Fruit fly (Drosophila melanogaster) whole organism, embryonic: ENCODE data around the gene CG5731.

ENCODE experiments used
- B-H1 ChIP-seq: fragments of 200-800 bp; sonication (Bioruptor generic); IDR thresholded peaks from 3 replicates; pipeline ENCODE4 v1.3.6; 2022; ENCODE audit warnings: missing biosample characterization, missing genetic modification characterization
- BEAF-32 ChIP-seq: fragments of 200-800 bp; sonication (Bioruptor generic); optimal IDR thresholded peaks from 3 replicates; lab custom pipeline; 2017; ENCODE audit warnings: missing biosample characterization, missing genetic modification characterization, mild to moderate bottlenecking, moderate library complexity, missing genetic modification reagents
- CG10267 ChIP-seq: fragments of 200-800 bp; sonication (Bioruptor generic); optimal IDR thresholded peaks from 2 replicates; lab custom pipeline; 2018; ENCODE audit warnings: missing biosample characterization, mild to moderate bottlenecking, missing genetic modification characterization, moderate library complexity
- CG10565 ChIP-seq: fragments of 200-800 bp; sonication (Bioruptor generic); optimal IDR thresholded peaks from 3 replicates; lab custom pipeline; 2016; ENCODE audit warnings: missing biosample characterization, mild to moderate bottlenecking, missing genetic modification characterization
- CG11456 ChIP-seq: fragments of 200-800 bp; sonication (Bioruptor generic); IDR thresholded peaks from 3 replicates; pipeline ENCODE4 v1.3.6; 2022; ENCODE audit warnings: missing biosample characterization, missing genetic modification characterization
- CG12104 ChIP-seq: fragments of 200-800 bp; sonication (Bioruptor generic); optimal IDR thresholded peaks from 3 replicates; lab custom pipeline; 2016; ENCODE audit warnings: missing biosample characterization, missing genetic modification characterization
- CG12236 ChIP-seq: fragments of 200-800 bp; sonication (Bioruptor generic); optimal IDR thresholded peaks from 2 replicates; lab custom pipeline; 2016; ENCODE audit warnings: missing biosample characterization, missing genetic modification characterization
- CG13123 ChIP-seq: fragments of 200-800 bp; sonication (Bioruptor generic); optimal IDR thresholded peaks from 2 replicates; lab custom pipeline; 2016; ENCODE audit warnings: missing biosample characterization, missing genetic modification characterization
- CG13296 ChIP-seq: fragments of 200-800 bp; sonication (Bioruptor generic); optimal IDR thresholded peaks from 3 replicates; lab custom pipeline; 2018; ENCODE audit warnings: missing biosample characterization, mild to moderate bottlenecking, missing genetic modification characterization
- CG14667 ChIP-seq: fragments of 200-800 bp; sonication (Bioruptor generic); IDR thresholded peaks from 2 replicates; pipeline ENCODE4 v1.3.6; 2022; ENCODE audit warnings: missing biosample characterization, missing genetic modification characterization
- CG15073 ChIP-seq: fragments of 200-800 bp; sonication (Bioruptor generic); optimal IDR thresholded peaks from 2 replicates; lab custom pipeline; 2016; ENCODE audit warnings: missing biosample characterization, missing genetic modification characterization
- CG17912 ChIP-seq: fragments of 200-800 bp; sonication (Bioruptor generic); optimal IDR thresholded peaks from 2 replicates; lab custom pipeline; 2018; ENCODE audit warnings: missing biosample characterization, mild to moderate bottlenecking, missing genetic modification characterization
- CG18476 ChIP-seq: fragments of 200-800 bp; sonication (Bioruptor generic); optimal IDR thresholded peaks from 2 replicates; lab custom pipeline; 2016; ENCODE audit warnings: missing biosample characterization, mild to moderate bottlenecking, missing genetic modification characterization
- CG2120 ChIP-seq: fragments of 200-800 bp; sonication (Bioruptor generic); optimal IDR thresholded peaks from 3 replicates; lab custom pipeline; 2016; ENCODE audit warnings: missing biosample characterization, missing genetic modification characterization
- CG32532 ChIP-seq: fragments of 200-800 bp; sonication (Bioruptor generic); IDR thresholded peaks from 2 replicates; pipeline ENCODE4 v1.3.6; 2022; ENCODE audit warnings: missing biosample characterization, missing genetic modification characterization
- CG34422 ChIP-seq: fragments of 200-800 bp; sonication (Bioruptor generic); IDR thresholded peaks from 3 replicates; pipeline ENCODE4 v1.3.6; 2022; ENCODE audit warnings: missing biosample characterization, missing genetic modification characterization
- CG3726 ChIP-seq: fragments of 200-800 bp; sonication (Bioruptor generic); IDR thresholded peaks from 3 replicates; pipeline ENCODE4, ENCODE4 v1.3.6; 2022; ENCODE audit warnings: missing biosample characterization, missing genetic modification characterization
- CG4730 ChIP-seq: fragments of 200-800 bp; sonication (Bioruptor generic); IDR thresholded peaks from 2 replicates; pipeline ENCODE4 v1.3.6; 2022; ENCODE audit warnings: missing biosample characterization, missing genetic modification characterization
- CG7556 ChIP-seq: fragments of 200-800 bp; sonication (Bioruptor generic); optimal IDR thresholded peaks from 2 replicates; lab custom pipeline; 2017; ENCODE audit warnings: missing biosample characterization, mild to moderate bottlenecking, missing genetic modification characterization
- CG7928 ChIP-seq: fragments of 200-800 bp; sonication (Bioruptor generic); optimal IDR thresholded peaks from 2 replicates; lab custom pipeline; 2017; ENCODE audit warnings: missing biosample characterization, mild to moderate bottlenecking, missing genetic modification characterization
- CG8281 ChIP-seq: fragments of 200-800 bp; sonication (Bioruptor generic); optimal IDR thresholded peaks from 2 replicates; lab custom pipeline; 2018; ENCODE audit warnings: missing biosample characterization, mild to moderate bottlenecking, missing genetic modification characterization, moderate library complexity
- CG8765 ChIP-seq: fragments of 200-800 bp; sonication (Bioruptor generic); IDR thresholded peaks from 2 replicates; pipeline ENCODE4 v1.3.6; 2022; ENCODE audit warnings: missing biosample characterization, missing genetic modification characterization
- CG8924 ChIP-seq: fragments of 200-800 bp; optimal IDR thresholded peaks from 3 replicates; lab custom pipeline; 2019; ENCODE audit warnings: missing biosample characterization, mild to moderate bottlenecking, missing genetic modification characterization, moderate library complexity
- CG9609 ChIP-seq: fragments of 200-800 bp; sonication (Bioruptor generic); optimal IDR thresholded peaks from 3 replicates; lab custom pipeline; 2016; ENCODE audit warnings: missing biosample characterization, missing genetic modification characterization
- CG9876 ChIP-seq: fragments of 200-800 bp; sonication (Bioruptor generic); optimal IDR thresholded peaks from 2 replicates; lab custom pipeline; 2016; ENCODE audit warnings: missing biosample characterization, missing genetic modification characterization
- Dip3 ChIP-seq: fragments of 200-800 bp; sonication (Bioruptor generic); optimal IDR thresholded peaks from 3 replicates; lab custom pipeline; 2016; ENCODE audit warnings: missing biosample characterization, missing genetic modification characterization
- HLH54F ChIP-seq: fragments of 200-800 bp; sonication (Bioruptor generic); optimal IDR thresholded peaks from 3 replicates; lab custom pipeline; 2016; ENCODE audit warnings: missing biosample characterization, missing genetic modification characterization
- Hand ChIP-seq: fragments of 200-800 bp; sonication (Bioruptor generic); optimal IDR thresholded peaks from 2 replicates; lab custom pipeline; 2017; ENCODE audit warnings: mild to moderate bottlenecking, missing biosample characterization, missing genetic modification reagents, missing genetic modification characterization
- Hr3 ChIP-seq: fragments of 200-800 bp; sonication (Bioruptor generic); optimal IDR thresholded peaks from 3 replicates; lab custom pipeline; 2016; ENCODE audit warnings: missing biosample characterization, missing genetic modification characterization
- Hr51 ChIP-seq, 2 experiments: fragments of 200-800 bp; sonication (Bioruptor generic); optimal IDR thresholded peaks; 2 replicates in 1 of 2; 3 replicates in 1 of 2; lab custom pipeline; 2016 to 2018; ENCODE audit warnings: missing biosample characterization in 2 of 2, missing genetic modification characterization in 2 of 2, mild to moderate bottlenecking in 1 of 2, moderate library complexity in 1 of 2
- Med ChIP-seq: fragments of 200-800 bp; sonication (Bioruptor generic); peaks from one replicate; lab custom pipeline; 2016; ENCODE audit warnings: missing biosample characterization, missing genetic modification characterization, mild to moderate bottlenecking, inconsistent platforms, moderate library complexity
- Pdp1 ChIP-seq, 2 experiments: fragments of 200-800 bp; sonication (Bioruptor generic); optimal IDR thresholded peaks; 3 replicates each; lab custom pipeline; 2016; ENCODE audit warnings: missing biosample characterization in 2 of 2, missing genetic modification characterization in 2 of 2, mild to moderate bottlenecking in 1 of 2, moderate library complexity in 1 of 2
- Tbp ChIP-seq: fragments of >200 bp; optimal IDR thresholded peaks from 2 replicates; lab custom pipeline; 2018; ENCODE audit warnings: missing biosample characterization, missing genetic modification characterization
- Usf ChIP-seq: fragments of 200-800 bp; sonication (Bioruptor generic); optimal IDR thresholded peaks from 2 replicates; lab custom pipeline; 2017; ENCODE audit warnings: missing genotype, missing biosample characterization, missing genetic modification characterization
- Vsx1 ChIP-seq: fragments of 200-800 bp; sonication (Bioruptor generic); optimal IDR thresholded peaks from 2 replicates; lab custom pipeline; 2017; ENCODE audit warnings: missing biosample characterization, mild to moderate bottlenecking, missing genetic modification characterization, missing genetic modification reagents
- ac ChIP-seq: fragments of 200-800 bp; sonication (Bioruptor generic); optimal IDR thresholded peaks from 3 replicates; lab custom pipeline; 2017; ENCODE audit warnings: missing biosample characterization, mild to moderate bottlenecking, missing genetic modification characterization
- ap ChIP-seq: fragments of 200-800 bp; sonication (Bioruptor generic); IDR thresholded peaks from 2 replicates; pipeline ENCODE4 v1.3.6; 2022; ENCODE audit warnings: missing biosample characterization, missing genetic modification characterization
- ase ChIP-seq: fragments of 200-800 bp; sonication (Bioruptor generic); IDR thresholded peaks from 3 replicates; pipeline ENCODE4 v1.3.6; 2022; ENCODE audit warnings: missing biosample characterization, missing genetic modification characterization
- btn ChIP-seq: fragments of 200-800 bp; sonication (Bioruptor generic); optimal IDR thresholded peaks from 2 replicates; lab custom pipeline; 2016; ENCODE audit warnings: missing biosample characterization, missing genetic modification characterization
- chm ChIP-seq: fragments of 200-800 bp; sonication (Bioruptor generic); IDR thresholded peaks from 2 replicates; pipeline ENCODE4 v1.3.6; 2022; ENCODE audit warnings: missing biosample characterization, missing genetic modification characterization
- chn ChIP-seq: fragments of 200-800 bp; sonication (Bioruptor generic); optimal IDR thresholded peaks from 2 replicates; lab custom pipeline; 2016; ENCODE audit warnings: missing biosample characterization, missing genetic modification characterization
- fru ChIP-seq: fragments of >200 bp; optimal IDR thresholded peaks from 2 replicates; lab custom pipeline; 2017
- fu2 ChIP-seq: fragments of 200-800 bp; sonication (Bioruptor generic); optimal IDR thresholded peaks from 2 replicates; lab custom pipeline; 2016; ENCODE audit warnings: missing biosample characterization, missing genetic modification characterization
- gem ChIP-seq: fragments of 200-800 bp; sonication (Bioruptor generic); optimal IDR thresholded peaks from 2 replicates; lab custom pipeline; 2019; ENCODE audit warnings: missing biosample characterization, mild to moderate bottlenecking, missing genetic modification characterization, moderate library complexity
- insv ChIP-seq, 2 experiments: fragments of 200-800 bp; sonication (Bioruptor generic); optimal IDR thresholded peaks; 3 replicates each; lab custom pipeline; 2016 to 2018; ENCODE audit warnings: missing biosample characterization in 2 of 2, missing genetic modification characterization in 2 of 2
- kni ChIP-seq: fragments of 200-800 bp; sonication (Bioruptor generic); optimal IDR thresholded peaks from 3 replicates; lab custom pipeline; 2017; ENCODE audit warnings: mild to moderate bottlenecking, missing biosample characterization, missing genetic modification reagents, missing genetic modification characterization
- mam ChIP-seq: fragments of 200-800 bp; sonication (Bioruptor generic); optimal IDR thresholded peaks from 3 replicates; lab custom pipeline; 2016; ENCODE audit warnings: missing biosample characterization, missing genetic modification characterization
- odd ChIP-seq: fragments of 200-800 bp; sonication (Bioruptor generic); optimal IDR thresholded peaks from 2 replicates; lab custom pipeline; 2017; ENCODE audit warnings: missing biosample characterization, mild to moderate bottlenecking, missing genetic modification characterization
- sim ChIP-seq: fragments of 200-800 bp; sonication (Bioruptor generic); IDR thresholded peaks from 2 replicates; pipeline ENCODE4 v1.3.6; 2022; ENCODE audit warnings: missing biosample characterization, missing genetic modification characterization
- tin ChIP-seq: fragments of 200-800 bp; sonication (Bioruptor generic); optimal IDR thresholded peaks from 3 replicates; lab custom pipeline; 2016; ENCODE audit warnings: missing biosample characterization, missing genetic modification characterization

The CG5731 gene

dm6 chr2L:10220501-10221386 lies 11.2 kb upstream of the CG5731 start, which contains the start of the genes Npc1a and Prosalpha6 (continued):
- no peak for TF ChIP-seq CG12104 (GFP tag; lab: Kevin White, UChicago)
- no peak for TF ChIP-seq CG7928
- TF ChIP-seq sim (GFP tag; lab: Robert Waterston, UW): no peak
- TF ChIP-seq CG10267: peak; percentile 20
- no peak for TF ChIP-seq tin
- TF ChIP-seq CG15073 (GFP tag; lab: Kevin White, UChicago): no peak
- no peak for TF ChIP-seq CG8281 (tag; lab: Kevin White, UChicago)
- no peak for TF ChIP-seq ase (GFP tag; lab: Robert Waterston, UW)
- TF ChIP-seq Med (GFP tag; lab: Kevin White, UChicago): peak; percentile 79
- TF ChIP-seq CG8924 (tag; lab: Kevin White, UChicago): peak; percentile 47
- no peak for TF ChIP-seq fru (lab: Kevin White, UChicago)
- TF ChIP-seq Hr51 (GFP tag; optimal IDR thresholded peaks at IDR 0.05; lab: Kevin White, UChicago): no peak
- no peak for TF ChIP-seq chn (GFP tag; lab: Kevin White, UChicago)
- peak; percentile 17 for TF ChIP-seq Hr3
- TF ChIP-seq CG2120 (GFP tag; lab: Kevin White, UChicago): peak; percentile 36
- TF ChIP-seq fu2 (GFP tag; lab: Kevin White, UChicago): no peak
- TF ChIP-seq CG12236: no peak
- TF ChIP-seq ap: no peak
- TF ChIP-seq CG3726 (GFP tag; lab: Robert Waterston, UW): no peak
- TF ChIP-seq CG9876 (GFP tag; lab: Kevin White, UChicago): no peak
- no peak for TF ChIP-seq CG9609
- TF ChIP-seq CG11456 (GFP tag; lab: Robert Waterston, UW): no peak
- no peak for TF ChIP-seq gem (tag; lab: Kevin White, UChicago)
- TF ChIP-seq odd: no peak
- no peak for TF ChIP-seq CG7556 (GFP tag; lab: Kevin White, UChicago)
- TF ChIP-seq chm (GFP tag; lab: Robert Waterston, UW): 0 out of 2 replicates have a peak, but pooled peaks have one; percentile 10
- TF ChIP-seq CG4730 (GFP tag; lab: Robert Waterston, UW): no peak
- no peak for TF ChIP-seq CG13123 (GFP tag; lab: Kevin White, UChicago)
- TF ChIP-seq HLH54F (GFP tag; lab: Kevin White, UChicago): peak; percentile 5
- TF ChIP-seq insv (GFP tag; optimal IDR thresholded peaks at IDR 0.05; lab: Kevin White, UChicago): peak in 1 of 2 experiments; percentile 58
- TF ChIP-seq Vsx1 (GFP tag; lab: Kevin White, UChicago): no peak
- no peak for TF ChIP-seq CG13296 (GFP tag; lab: Kevin White, UChicago)
- TF ChIP-seq ac: no peak
- no peak for TF ChIP-seq kni (GFP tag; lab: Kevin White, UChicago)
- peak; percentile 82 for TF ChIP-seq CG14667 (GFP tag; lab: Robert Waterston, UW)
- peak; percentile 34; the same call in 1 of the 3 replicates for TF ChIP-seq CG34422
- TF ChIP-seq B-H1 (GFP tag; lab: Robert Waterston, UW): no peak
- no peak for TF ChIP-seq Dip3
- no peak for TF ChIP-seq CG32532
- TF ChIP-seq CG10565 (GFP tag; lab: Kevin White, UChicago): no peak
- TF ChIP-seq CG18476 (GFP tag; lab: Kevin White, UChicago): peak; percentile 7
- no peak for TF ChIP-seq Tbp (GFP tag; lab: Kevin White, UChicago)
- no peak for TF ChIP-seq CG8765
- TF ChIP-seq mam (GFP tag; lab: Kevin White, UChicago): peak; percentile 1
- TF ChIP-seq Usf (GFP tag; lab: Kevin White, UChicago): no peak
- peak; percentile 88 for TF ChIP-seq BEAF-32 (GFP tag; lab: Kevin White, UChicago)
- no peak for TF ChIP-seq CG17912 (GFP tag; lab: Kevin White, UChicago)
- no peak for TF ChIP-seq btn
- peak; percentile 9 to 40 for TF ChIP-seq Pdp1 (GFP tag; optimal IDR thresholded peaks at IDR 0.05; lab: Kevin White, UChicago)
- TF ChIP-seq Hand (GFP tag; lab: Kevin White, UChicago): no peak
